Worm (Caenorhabditis elegans): Measurements from ENCODE around the gene fbxa-111.
A peak's percentile ranks its signal among the peaks of the same experiment; 100 is the strongest.
"Not testable (repeated sequence)": the region's sequence is repeated elsewhere in the genome, so short reads cannot be mapped to it uniquely, and the experiment has no call there.

The fbxa-111 gene

ce11 chrV:16949609-16950008, at the start of gene fbxa-111:
Gene fbxa-111 (minus strand): TSS chrV:16949709.
- TF ChIP-seq jun-1 (tag; optimal IDR thresholded peaks at IDR 0.05); tag-97 (GFP tag; IDR thresholded peaks at IDR 0.05); F37D6.2 (tag; optimal IDR thresholded peaks at IDR 0.05): not testable (repeated sequence)

ce11 chrV:16992383-16992782, 42.9 kb upstream of the fbxa-111 start:
- no peak for TF ChIP-seq F37D6.2 (tag; optimal IDR thresholded peaks at IDR 0.05)
- no peak for TF ChIP-seq F49E8.2 (tag; optimal IDR thresholded peaks at IDR 0.05; ENCODE audit: borderline replicate concordance)
- peak; percentile 64 for TF ChIP-seq set-16 (GFP tag; IDR thresholded peaks at IDR 0.05)

ce11 chrV:16991734-16992133, 42.2 kb upstream of the fbxa-111 start, which contains the start of gene srz-95:
Gene srz-95 (plus strand): TSS chrV:16992034.
- TF ChIP-seq daf-16 (GFP tag; optimal IDR thresholded peaks at IDR 0.05): no peak
- TF ChIP-seq daf-16 (tag; optimal IDR thresholded peaks at IDR 0.05): no peak
- no peak for TF ChIP-seq ceh-44 (GFP tag; IDR thresholded peaks at IDR 0.05)
- TF ChIP-seq Y105C5A.15 (GFP tag; IDR thresholded peaks at IDR 0.05): no peak
- no peak for TF ChIP-seq zip-11 (GFP tag; IDR thresholded peaks at IDR 0.05)
- no peak for TF ChIP-seq zfp-2 (tag; optimal IDR thresholded peaks at IDR 0.05)
- TF ChIP-seq nhr-41 (GFP tag; IDR thresholded peaks at IDR 0.05): no peak
- no peak for TF ChIP-seq hlh-30 (tag; optimal IDR thresholded peaks at IDR 0.05; ENCODE audit: insufficient read depth)
- TF ChIP-seq zag-1 (tag; optimal IDR thresholded peaks at IDR 0.05): no peak
- no peak for TF ChIP-seq zip-2 (tag; optimal IDR thresholded peaks at IDR 0.05)

- no peak for TF ChIP-seq daf-8 (GFP tag; IDR thresholded peaks at IDR 0.05)
- no peak for TF ChIP-seq aly-2 (tag; optimal IDR thresholded peaks at IDR 0.05)
- no peak for TF ChIP-seq lin-39 (tag; optimal IDR thresholded peaks at IDR 0.05)
- TF ChIP-seq F37D6.2 (tag; optimal IDR thresholded peaks at IDR 0.05): no peak
- TF ChIP-seq duxl-1 (tag; optimal IDR thresholded peaks at IDR 0.05; ENCODE audit: poor library complexity): no peak
- TF ChIP-seq aha-1 (tag): no peak
- no peak for TF ChIP-seq tra-1 (GFP tag; IDR thresholded peaks at IDR 0.05)
Measured at ce11 chrV:16988614-16989013, 39.1 kb upstream of the fbxa-111 start, which contains the start of gene Y102A5C.27. Gene Y102A5C.27 (minus strand): TSS chrV:16988714.

ce11 chrV:16987783-16988182, 38.3 kb upstream of the fbxa-111 start:
- TF ChIP-seq daf-16 (GFP tag; optimal IDR thresholded peaks at IDR 0.05) (no peak), daf-16 (tag; optimal IDR thresholded peaks at IDR 0.05) (no peak), vab-7 (GFP tag; IDR thresholded peaks at IDR 0.05) (no peak), unc-62 (GFP tag; optimal IDR thresholded peaks at IDR 0.05 in 1 of 2) (peak in 1 of 2 experiments; percentile 97), unc-62 (tag; optimal IDR thresholded peaks at IDR 0.05) (no peak)

ce11 chrV:16987035-16987434, 37.5 kb upstream of the fbxa-111 start, which contains the start of gene Y102A5C.40:
Gene Y102A5C.40 (minus strand): TSS chrV:16987135.
- TF ChIP-seq zag-1 (tag; optimal IDR thresholded peaks at IDR 0.05): no peak

- TF ChIP-seq T20F7.1 (GFP tag; optimal IDR thresholded peaks at IDR 0.05) (no peak), lin-1 (GFP tag; IDR thresholded peaks at IDR 0.05) (no peak), lin-15B (tag; optimal IDR thresholded peaks at IDR 0.05) (no peak), daf-16 (GFP tag; optimal IDR thresholded peaks at IDR 0.05) (no peak), daf-16 (tag; optimal IDR thresholded peaks at IDR 0.05) (no peak), nhr-6 (tag; optimal IDR thresholded peaks at IDR 0.05) (no peak), ceh-32 (tag; optimal IDR thresholded peaks at IDR 0.05; ENCODE audit: poor library complexity) (no peak), daf-19 (GFP tag; conservative IDR thresholded peaks at IDR 0.05) (no peak), saeg-2 (GFP tag; IDR thresholded peaks at IDR 0.05) (no peak), dmd-6 (GFP tag; IDR thresholded peaks at IDR 0.05) (no peak), nhr-77 (tag; optimal IDR thresholded peaks at IDR 0.05) (no peak)
Measured at ce11 chrV:16980368-16980767, 30.9 kb upstream of the fbxa-111 start, which contains the start of gene srz-54. Gene srz-54 (plus strand): TSS chrV:16980668.

Measured in whole organism, L4 larva.